Worm (Caenorhabditis elegans): ENCODE measurements around the gene T11G6.5.

DNA sequence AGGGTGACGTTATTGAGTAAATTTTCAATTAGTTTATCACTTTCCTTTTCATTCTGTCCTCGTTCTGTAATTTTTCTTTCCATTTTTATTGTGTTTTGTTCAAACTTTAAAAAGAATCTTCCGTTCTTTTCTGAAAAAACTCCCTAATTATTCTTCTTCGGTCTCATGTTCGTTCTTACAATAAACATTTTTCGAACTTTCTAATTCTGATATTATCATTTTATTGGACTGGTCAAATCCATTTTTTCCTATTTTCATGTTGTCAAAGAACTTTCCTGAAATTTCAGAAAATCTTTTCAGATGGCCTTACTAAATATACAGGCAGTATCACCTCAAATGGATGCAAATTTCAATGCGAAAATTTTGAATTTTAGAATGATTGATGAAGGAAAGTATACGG is 21.5 kb upstream of the T11G6.5 start, which contains the start of gene nish-1:
- TF ChIP-seq nhr-76 (tag; optimal IDR thresholded peaks at IDR 0.05) (no peak), lin-32 (GFP tag; optimal IDR thresholded peaks at IDR 0.05) (no peak), flh-1 (GFP tag; optimal IDR thresholded peaks at IDR 0.05) (no peak), unc-62 (GFP tag; optimal IDR thresholded peaks at IDR 0.05) (no peak), unc-39 (tag; optimal IDR thresholded peaks at IDR 0.05) (no peak), mep-1 (tag; optimal IDR thresholded peaks at IDR 0.05) (no peak), drap-1 (GFP tag; optimal IDR thresholded peaks at IDR 0.05) (no peak), elt-3 (tag; optimal IDR thresholded peaks at IDR 0.05) (no peak), unc-120 (tag; optimal IDR thresholded peaks at IDR 0.05; ENCODE audit: poor library complexity, severe bottlenecking) (no peak), nhr-237 (tag; optimal IDR thresholded peaks at IDR 0.05) (no peak), ztf-11 (tag; optimal IDR thresholded peaks at IDR 0.05) (no peak), lsy-2 (tag; optimal IDR thresholded peaks at IDR 0.05) (no peak), elt-1 (tag; optimal IDR thresholded peaks at IDR 0.05; ENCODE audit: borderline replicate concordance, insufficient read depth) (no peak)
